Fruit fly (Drosophila melanogaster) whole organism, embryonic: ENCODE results near the gene teq.

Experiments
- Ada2b ChIP-seq: fragments of 200-800 bp; sonication (Bioruptor generic); IDR thresholded peaks from 2 replicates; pipeline ENCODE4 v1.3.6; 2022; ENCODE audit warnings: missing biosample characterization, missing genetic modification characterization
- CG10209 ChIP-seq: fragments of 200-800 bp; sonication (Bioruptor generic); optimal IDR thresholded peaks from 3 replicates; lab custom pipeline; 2017; ENCODE audit warnings: missing biosample characterization, mild to moderate bottlenecking, missing genetic modification characterization, missing genetic modification reagents
- CG10654 ChIP-seq: fragments of 200-800 bp; sonication (Bioruptor generic); optimal IDR thresholded peaks from 2 replicates; lab custom pipeline; 2016; ENCODE audit warnings: missing biosample characterization, missing genetic modification characterization
- CG11247 ChIP-seq: fragments of 200-800 bp; sonication (Bioruptor generic); IDR thresholded peaks from 2 replicates; pipeline ENCODE4 v1.3.6; 2022; ENCODE audit warnings: missing biosample characterization, missing genetic modification characterization
- CG12219 ChIP-seq: fragments of 200-800 bp; sonication (Bioruptor generic); optimal IDR thresholded peaks from 3 replicates; lab custom pipeline; 2018; ENCODE audit warnings: missing biosample characterization, mild to moderate bottlenecking, missing genetic modification characterization
- CG12769 ChIP-seq: fragments of 200-800 bp; sonication (Bioruptor generic); optimal IDR thresholded peaks from 2 replicates; lab custom pipeline; 2019; ENCODE audit warnings: missing biosample characterization, mild to moderate bottlenecking, missing genetic modification characterization, moderate library complexity
- CG13287 ChIP-seq: fragments of 200-800 bp; sonication (Bioruptor generic); IDR thresholded peaks from 2 replicates; pipeline ENCODE4 v1.3.6; 2022; ENCODE audit warnings: missing biosample characterization, missing genetic modification characterization; ENCODE audit not compliant: partially characterized antibody
- CG13894 ChIP-seq: fragments of 200-800 bp; sonication (Bioruptor generic); optimal IDR thresholded peaks from 3 replicates; lab custom pipeline; 2018; ENCODE audit warnings: missing biosample characterization, mild to moderate bottlenecking, missing genetic modification characterization, moderate library complexity
- CG14014 ChIP-seq: fragments of 200-800 bp; sonication (Bioruptor generic); IDR thresholded peaks from 2 replicates; pipeline ENCODE4 v1.3.6; 2022; ENCODE audit warnings: missing biosample characterization, missing genetic modification characterization
- CG1602 ChIP-seq: fragments of 200-800 bp; sonication (Bioruptor generic); optimal IDR thresholded peaks from 3 replicates; lab custom pipeline; 2016; ENCODE audit warnings: missing biosample characterization, missing genetic modification characterization
- CG1603 ChIP-seq: fragments of 200-800 bp; sonication (Bioruptor generic); optimal IDR thresholded peaks from 2 replicates; lab custom pipeline; 2019; ENCODE audit warnings: missing biosample characterization, mild to moderate bottlenecking, missing genetic modification characterization, moderate library complexity
- CG17385 ChIP-seq: fragments of 200-800 bp; sonication (Bioruptor generic); optimal IDR thresholded peaks from 3 replicates; lab custom pipeline; 2018; ENCODE audit warnings: missing biosample characterization, mild to moderate bottlenecking, missing genetic modification characterization
- CG18476 ChIP-seq: fragments of 200-800 bp; sonication (Bioruptor generic); optimal IDR thresholded peaks from 2 replicates; lab custom pipeline; 2016; ENCODE audit warnings: missing biosample characterization, mild to moderate bottlenecking, missing genetic modification characterization
- CG32767 ChIP-seq: fragments of 200-800 bp; sonication (Bioruptor generic); IDR thresholded peaks from 2 replicates; pipeline ENCODE4 v1.3.6; 2022; ENCODE audit warnings: missing biosample characterization, missing genetic modification characterization
- CG3281 ChIP-seq: fragments of 200-800 bp; sonication (Bioruptor generic); optimal IDR thresholded peaks from 3 replicates; lab custom pipeline; 2017; ENCODE audit warnings: missing biosample characterization, mild to moderate bottlenecking, missing genetic modification characterization
- CG9727 ChIP-seq: fragments of 200-800 bp; sonication (Bioruptor generic); optimal IDR thresholded peaks from 3 replicates; lab custom pipeline; 2017; ENCODE audit warnings: missing biosample characterization, mild to moderate bottlenecking, missing genetic modification characterization
- Elba2 ChIP-seq: fragments of 200-800 bp; sonication (Bioruptor generic); optimal IDR thresholded peaks from 3 replicates; lab custom pipeline; 2016; ENCODE audit warnings: missing biosample characterization, missing genetic modification characterization
- GATAe ChIP-seq: fragments of 200-800 bp; sonication (Bioruptor generic); conservative IDR thresholded peaks from 2 replicates; pipeline ENCODE4 v1.3.6; 2022; ENCODE audit warnings: missing biosample characterization, missing genetic modification characterization
- HLHmδ ChIP-seq: fragments of 200-800 bp; sonication (Bioruptor generic); optimal IDR thresholded peaks from 2 replicates; lab custom pipeline; 2018; ENCODE audit warnings: missing biosample characterization, mild to moderate bottlenecking, missing genetic modification characterization, moderate library complexity
- Hmr ChIP-seq: fragments of 200-800 bp; sonication (Bioruptor generic); optimal IDR thresholded peaks from 3 replicates; lab custom pipeline; 2017; ENCODE audit warnings: mild to moderate bottlenecking, missing biosample characterization, missing genetic modification reagents, missing genetic modification characterization
- Hr51 ChIP-seq, 2 experiments: fragments of 200-800 bp; sonication (Bioruptor generic); optimal IDR thresholded peaks; 2 replicates in 1 of 2; 3 replicates in 1 of 2; lab custom pipeline; 2016 to 2018; ENCODE audit warnings: missing biosample characterization in 2 of 2, missing genetic modification characterization in 2 of 2, mild to moderate bottlenecking in 1 of 2, moderate library complexity in 1 of 2
- Max ChIP-seq: fragments of 200-800 bp; sonication (Bioruptor generic); optimal IDR thresholded peaks from 2 replicates; lab custom pipeline; 2016; ENCODE audit warnings: missing biosample characterization, mild to moderate bottlenecking, missing genetic modification characterization
- Ssrp ChIP-seq: fragments of 200-800 bp; sonication (Bioruptor generic); optimal IDR thresholded peaks from 2 replicates; lab custom pipeline; 2018; ENCODE audit warnings: missing biosample characterization, mild to moderate bottlenecking, missing genetic modification characterization, moderate library complexity
- Tbp ChIP-seq: fragments of >200 bp; optimal IDR thresholded peaks from 2 replicates; lab custom pipeline; 2018; ENCODE audit warnings: missing biosample characterization, missing genetic modification characterization
- Trl ChIP-seq, 3 experiments: fragments of >200 bp in 2 of 3; fragments of 200-800 bp in 1 of 3; sonication (Bioruptor generic) in 1 of 3; optimal IDR thresholded peaks; 2 replicates in 1 of 3; 3 replicates in 2 of 3; lab custom pipeline; 2016 to 2017; ENCODE audit warnings: missing biosample characterization in 1 of 3, missing genetic modification characterization in 1 of 3
- Xbp1 ChIP-seq: fragments of 200-800 bp; sonication (Bioruptor generic); optimal IDR thresholded peaks from 3 replicates; lab custom pipeline; 2016; ENCODE audit warnings: missing biosample characterization, mild to moderate bottlenecking, missing genetic modification characterization
- abd-A ChIP-seq: fragments of 200-800 bp; sonication (Bioruptor generic); optimal IDR thresholded peaks from 3 replicates; lab custom pipeline; 2019; ENCODE audit warnings: missing biosample characterization, mild to moderate bottlenecking, missing genetic modification characterization, moderate library complexity
- al ChIP-seq: fragments of 200-800 bp; sonication (Bioruptor generic); IDR thresholded peaks from 2 replicates; pipeline ENCODE4 v1.3.6; 2022; ENCODE audit warnings: missing biosample characterization, missing genetic modification characterization
- danr ChIP-seq: fragments of 200-800 bp; sonication (Bioruptor generic); IDR thresholded peaks from 2 replicates; pipeline ENCODE4 v1.3.6; 2022; ENCODE audit warnings: missing biosample characterization, missing genetic modification characterization
- dmrt99B ChIP-seq: fragments of 200-800 bp; sonication (Bioruptor generic); optimal IDR thresholded peaks from 2 replicates; lab custom pipeline; 2018; ENCODE audit warnings: missing biosample characterization, mild to moderate bottlenecking, missing genetic modification characterization, moderate library complexity
- eve ChIP-seq, 2 experiments: fragments of >200 bp; optimal IDR thresholded peaks; 2 replicates each; lab custom pipeline; 2017; ENCODE audit warnings: missing biosample characterization in 2 of 2, missing genetic modification characterization in 2 of 2
- exex ChIP-seq: fragments of 200-800 bp; sonication (Bioruptor generic); optimal IDR thresholded peaks from 4 replicates; lab custom pipeline; 2018; ENCODE audit warnings: missing biosample characterization, mild to moderate bottlenecking, missing genetic modification characterization, moderate library complexity
- grau ChIP-seq: fragments of 200-800 bp; optimal IDR thresholded peaks from 3 replicates; lab custom pipeline; 2019; ENCODE audit warnings: missing biosample characterization, mild to moderate bottlenecking, missing genetic modification characterization, moderate library complexity
- ind ChIP-seq: fragments of 200-800 bp; sonication (Bioruptor generic); optimal IDR thresholded peaks from 3 replicates; lab custom pipeline; 2016; ENCODE audit warnings: missing biosample characterization, missing genetic modification characterization
- knrl ChIP-seq: fragments of 200-800 bp; sonication (Bioruptor generic); IDR thresholded peaks from 3 replicates; pipeline ENCODE4 v1.3.6; 2022; ENCODE audit warnings: missing biosample characterization, missing genetic modification characterization; ENCODE audit not compliant: partially characterized antibody
- mirr ChIP-seq: fragments of 200-800 bp; sonication (Bioruptor generic); optimal IDR thresholded peaks from 3 replicates; lab custom pipeline; 2018; ENCODE audit warnings: missing biosample characterization, mild to moderate bottlenecking, missing genetic modification characterization
- p53 ChIP-seq: fragments of 200-800 bp; sonication (Bioruptor generic); optimal IDR thresholded peaks from 2 replicates; lab custom pipeline; 2016; ENCODE audit warnings: missing biosample characterization, missing genetic modification characterization
- pros ChIP-seq: fragments of 200-800 bp; sonication (Bioruptor generic); optimal IDR thresholded peaks from 3 replicates; lab custom pipeline; 2019; ENCODE audit warnings: missing biosample characterization, mild to moderate bottlenecking, missing genetic modification characterization, moderate library complexity
- row ChIP-seq: fragments of 200-800 bp; sonication (Bioruptor generic); IDR thresholded peaks from 3 replicates; pipeline ENCODE4 v1.3.6; 2022; ENCODE audit warnings: missing biosample characterization, missing genetic modification characterization
- scrt ChIP-seq: fragments of 200-800 bp; sonication (Bioruptor generic); optimal IDR thresholded peaks from 2 replicates; lab custom pipeline; 2018; ENCODE audit warnings: missing biosample characterization, mild to moderate bottlenecking, missing genetic modification characterization, moderate library complexity
- slou ChIP-seq: fragments of 200-800 bp; sonication (Bioruptor generic); optimal IDR thresholded peaks from 3 replicates; lab custom pipeline; 2016; ENCODE audit warnings: missing biosample characterization, missing genetic modification characterization
- sna ChIP-seq: fragments of 200-800 bp; sonication (Bioruptor generic); IDR thresholded peaks from 2 replicates; pipeline ENCODE4 v1.3.6; 2022; ENCODE audit warnings: missing biosample characterization, missing genetic modification characterization; ENCODE audit not compliant: partially characterized antibody
- stc ChIP-seq: fragments of 200-800 bp; sonication (Bioruptor generic); IDR thresholded peaks from 2 replicates; pipeline ENCODE4 v1.3.6; 2022; ENCODE audit warnings: missing biosample characterization, missing genetic modification characterization
- tap ChIP-seq: fragments of 200-800 bp; optimal IDR thresholded peaks from 3 replicates; lab custom pipeline; 2019; ENCODE audit warnings: missing biosample characterization, mild to moderate bottlenecking, missing genetic modification characterization, moderate library complexity
- trem ChIP-seq: fragments of 200-800 bp; optimal IDR thresholded peaks from 3 replicates; lab custom pipeline; 2019; ENCODE audit warnings: missing biosample characterization, mild to moderate bottlenecking, missing genetic modification characterization, moderate library complexity
- tx ChIP-seq: fragments of 200-800 bp; sonication (Bioruptor generic); optimal IDR thresholded peaks from 2 replicates; lab custom pipeline; 2016; ENCODE audit warnings: missing biosample characterization, missing genetic modification characterization
- yki ChIP-seq: fragments of >200 bp; optimal IDR thresholded peaks from 3 replicates; lab custom pipeline; 2018
- zen ChIP-seq: fragments of 200-800 bp; sonication (Bioruptor generic); optimal IDR thresholded peaks from 3 replicates; lab custom pipeline; 2018; ENCODE audit warnings: missing biosample characterization, mild to moderate bottlenecking, missing genetic modification characterization, moderate library complexity

Gene teq

dm6 chr3L:9125261-9126020, 51.0 kb downstream of the teq start:
- no peak for TF ChIP-seq tx (GFP tag; lab: Kevin White, UChicago)
- peak; percentile 62 for TF ChIP-seq CG12769
- 0 out of 3 replicates have a peak, but pooled peaks have one; percentile 20 for TF ChIP-seq row
- TF ChIP-seq knrl (GFP tag; lab: Robert Waterston, UW): no peak
- no peak for TF ChIP-seq slou (GFP tag; lab: Kevin White, UChicago)
- no peak for TF ChIP-seq CG1602
- peak; percentile 11 for TF ChIP-seq trem (tag; lab: Kevin White, UChicago)
- TF ChIP-seq CG17385: peak; percentile 5
- TF ChIP-seq Ada2b: no peak
- TF ChIP-seq CG14014 (GFP tag; lab: Robert Waterston, UW): peak; percentile 47
- peak; percentile 39 for TF ChIP-seq CG10209 (GFP tag; lab: Kevin White, UChicago)
- peak; percentile 99 for TF ChIP-seq Elba2 (GFP tag; lab: Kevin White, UChicago)
- peak; percentile 4; the same call in 1 of the 2 replicates for TF ChIP-seq al (GFP tag; lab: Robert Waterston, UW)
- TF ChIP-seq dmrt99B (tag; lab: Kevin White, UChicago): peak; percentile 39
- TF ChIP-seq CG11247: no peak
- 0 out of 2 replicates have a peak, but pooled peaks have one; percentile 14 for TF ChIP-seq CG32767 (GFP tag; lab: Robert Waterston, UW)
- TF ChIP-seq Xbp1: no peak
- TF ChIP-seq CG1603: peak; percentile 31
- TF ChIP-seq CG3281 (GFP tag; lab: Kevin White, UChicago): peak; percentile 2
- peak; percentile 100 for TF ChIP-seq CG13894 (tag; lab: Kevin White, UChicago)
- TF ChIP-seq p53 (GFP tag; lab: Kevin White, UChicago): no peak
- 0 out of 2 replicates have a peak, but pooled peaks have one; percentile 13 for TF ChIP-seq danr (GFP tag; lab: Robert Waterston, UW)
- TF ChIP-seq CG18476 (GFP tag; lab: Kevin White, UChicago): peak; percentile 6
- TF ChIP-seq CG10654 (GFP tag; lab: Kevin White, UChicago): no peak
- TF ChIP-seq HLHmδ: peak; percentile 28
- TF ChIP-seq grau: peak; percentile 43
- peak; percentile 21 for TF ChIP-seq scrt (GFP tag; lab: Kevin White, UChicago)
- peak; percentile 87 for TF ChIP-seq yki (lab: Kevin White, UChicago)
- TF ChIP-seq Trl (optimal IDR thresholded peaks at IDR 0.05; lab: Kevin White, UChicago): peak; percentile 95
- TF ChIP-seq Trl (GFP tag; optimal IDR thresholded peaks at IDR 0.05; lab: Kevin White, UChicago): peak; percentile 18
- TF ChIP-seq stc (GFP tag; lab: Robert Waterston, UW): 0 out of 2 replicates have a peak, but pooled peaks have one; percentile 35
- peak; percentile 30 for TF ChIP-seq Hmr (GFP tag; lab: Kevin White, UChicago)
- peak; percentile 35; the same call in 1 of the 2 replicates for TF ChIP-seq CG13287
- TF ChIP-seq Tbp (GFP tag; lab: Kevin White, UChicago): no peak
- no peak for TF ChIP-seq CG12219 (GFP tag; lab: Kevin White, UChicago)
- TF ChIP-seq Ssrp (tag; lab: Kevin White, UChicago): peak; percentile 7
- TF ChIP-seq sna (GFP tag; lab: Robert Waterston, UW): peak; percentile 55; the same call in 1 of the 2 replicates
- TF ChIP-seq mirr (GFP tag; lab: Kevin White, UChicago): peak; percentile 74
- peak; percentile 33 for TF ChIP-seq abd-A (tag; lab: Kevin White, UChicago)
- peak in 1 of 2 experiments; percentile 43 for TF ChIP-seq Hr51 (GFP tag; optimal IDR thresholded peaks at IDR 0.05; lab: Kevin White, UChicago)
- TF ChIP-seq GATAe (GFP tag; lab: Robert Waterston, UW): peak; percentile 39; the same call in 1 of the 2 replicates
- TF ChIP-seq tap (tag; lab: Kevin White, UChicago): no peak
- TF ChIP-seq exex (tag; lab: Kevin White, UChicago): peak; percentile 56
- peak; percentile 17 for TF ChIP-seq pros
- peak in 1 of 2 experiments; percentile 73 for TF ChIP-seq eve (GFP tag; optimal IDR thresholded peaks at IDR 0.05; lab: Kevin White, UChicago)
- TF ChIP-seq ind (GFP tag; lab: Kevin White, UChicago): peak; percentile 26
- peak; percentile 6 for TF ChIP-seq Max (GFP tag; lab: Kevin White, UChicago)
- TF ChIP-seq zen (tag; lab: Kevin White, UChicago): peak; percentile 65
- TF ChIP-seq CG9727 (GFP tag; lab: Kevin White, UChicago): peak; percentile 18
